Fruit fly (Drosophila melanogaster) whole organism, larva: Measurements from ENCODE around the gene Slu7.

ENCODE experiments used
- noc ChIP-seq: fragments of 200-800 bp; sonication (Bioruptor generic); optimal IDR thresholded peaks from 3 replicates; lab custom pipeline; 2019; ENCODE audit warnings: missing biosample characterization, mild to moderate bottlenecking, missing genetic modification characterization, moderate library complexity

The Slu7 gene

DNA sequence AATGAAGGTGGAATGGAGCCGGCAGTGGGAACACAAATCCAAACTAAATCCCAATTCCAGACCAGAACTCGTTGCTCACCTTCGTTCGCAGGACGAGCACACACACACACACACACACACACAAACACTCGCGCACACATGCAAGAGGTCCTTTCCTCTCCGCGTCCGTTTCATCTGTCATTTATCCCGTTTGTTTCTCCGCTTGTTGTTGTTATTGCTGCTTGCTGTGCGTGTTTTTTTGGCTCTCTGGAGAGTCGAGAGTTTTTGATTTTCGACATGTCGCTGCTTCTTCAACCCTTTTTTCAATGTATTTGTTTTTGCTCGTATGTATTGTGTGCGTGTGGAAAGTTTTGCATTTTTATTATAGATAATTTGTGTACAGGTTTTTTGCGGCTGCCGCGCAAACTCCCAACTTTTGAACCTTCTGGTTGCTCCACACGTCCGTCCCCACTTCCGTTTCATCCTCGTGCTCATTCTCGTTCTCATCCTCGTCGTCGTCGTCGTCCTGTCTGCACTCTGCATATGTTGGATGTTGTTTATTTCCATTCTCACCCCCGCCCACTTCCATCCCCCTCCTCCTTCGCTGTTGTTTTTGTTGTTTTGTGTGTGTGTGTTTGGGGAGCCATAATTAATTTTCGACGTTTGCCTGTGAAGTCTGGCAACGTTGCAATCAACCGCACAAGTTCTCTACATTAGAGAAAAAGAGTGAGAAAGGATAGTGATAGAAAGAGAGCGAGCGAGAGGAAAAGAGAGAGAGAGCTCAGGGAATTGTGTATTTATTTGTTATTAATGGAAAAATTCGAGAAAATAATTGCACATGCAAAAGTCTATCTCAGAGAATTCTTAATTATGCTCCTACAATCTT, 30.6 kb upstream of the Slu7 start:
- TF ChIP-seq noc: no peak

DNA sequence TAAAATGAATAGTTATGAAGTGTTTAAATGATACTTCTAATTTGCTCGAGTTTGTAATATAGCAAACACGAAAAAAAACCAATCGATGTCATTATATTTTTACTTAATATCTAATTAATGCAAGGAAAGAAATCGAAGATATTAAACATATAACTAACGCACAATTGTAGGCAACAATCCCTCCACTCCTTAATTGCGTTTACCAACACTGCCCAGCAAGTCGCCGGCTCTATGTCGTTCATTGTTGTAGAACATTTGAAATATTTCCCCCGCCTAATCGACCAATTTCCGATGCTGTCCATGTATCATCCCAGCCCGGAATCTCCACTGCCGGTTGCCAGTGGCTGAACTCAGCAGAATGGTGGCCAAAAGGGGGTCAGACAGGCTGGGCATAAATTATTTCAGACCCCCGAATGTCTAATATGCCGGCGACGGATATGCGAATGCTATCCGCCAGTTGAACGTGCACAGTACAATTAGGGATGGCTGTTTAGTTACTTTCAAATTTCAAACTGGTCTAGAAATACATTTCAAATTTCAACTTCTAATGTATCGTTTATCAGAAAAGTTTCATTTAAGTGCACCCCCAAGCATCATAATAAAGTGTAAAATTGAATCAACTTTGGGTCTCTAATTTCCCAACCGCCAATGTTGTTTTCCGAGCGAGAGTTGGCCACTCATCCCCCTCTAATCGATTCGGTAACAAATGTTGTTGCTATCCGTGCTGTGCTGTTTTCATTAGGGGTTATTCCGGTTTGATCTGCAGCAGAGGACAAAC, 29.7 kb upstream of the Slu7 start:
- TF ChIP-seq noc: peak; percentile 29

DNA sequence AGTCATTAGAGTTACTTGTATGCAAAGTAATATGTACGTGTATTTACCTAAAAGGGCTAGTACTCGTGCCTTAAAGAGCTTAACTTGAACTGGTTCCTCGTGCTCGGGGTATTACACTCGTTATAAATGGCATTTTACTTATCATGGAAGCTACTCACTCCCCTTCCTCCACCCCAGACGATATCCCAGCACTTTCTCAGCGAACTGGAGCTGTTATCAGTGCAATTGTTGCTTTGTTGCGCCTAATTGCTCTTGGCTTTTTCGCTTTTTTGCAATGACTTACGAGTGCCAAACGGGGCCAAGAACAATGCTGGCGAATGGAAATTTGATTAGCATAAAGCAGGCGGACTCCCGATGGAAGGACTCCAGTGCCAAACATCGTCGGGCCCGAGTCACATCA, 28.2 kb upstream of the Slu7 start:
- TF ChIP-seq noc: no peak

DNA sequence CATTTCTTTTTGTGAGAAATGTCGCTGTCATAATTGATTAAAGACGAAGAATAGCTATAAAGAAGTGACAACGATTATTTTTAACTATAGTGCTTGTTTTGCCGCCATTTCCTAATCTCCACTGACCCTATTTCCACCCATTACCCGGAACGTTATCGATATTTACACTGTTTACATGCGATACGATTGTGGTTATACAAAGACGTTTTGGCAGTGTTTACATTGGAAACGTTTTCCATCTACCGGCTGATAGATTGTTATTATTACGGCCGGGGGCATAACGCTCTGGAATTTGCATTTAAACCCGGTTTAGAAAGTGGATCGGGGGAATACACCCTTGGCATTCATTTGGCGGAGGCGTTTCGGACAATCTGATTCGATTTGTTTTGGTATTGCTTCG, 27.4 kb upstream of the Slu7 start:
- TF ChIP-seq noc: no peak

DNA sequence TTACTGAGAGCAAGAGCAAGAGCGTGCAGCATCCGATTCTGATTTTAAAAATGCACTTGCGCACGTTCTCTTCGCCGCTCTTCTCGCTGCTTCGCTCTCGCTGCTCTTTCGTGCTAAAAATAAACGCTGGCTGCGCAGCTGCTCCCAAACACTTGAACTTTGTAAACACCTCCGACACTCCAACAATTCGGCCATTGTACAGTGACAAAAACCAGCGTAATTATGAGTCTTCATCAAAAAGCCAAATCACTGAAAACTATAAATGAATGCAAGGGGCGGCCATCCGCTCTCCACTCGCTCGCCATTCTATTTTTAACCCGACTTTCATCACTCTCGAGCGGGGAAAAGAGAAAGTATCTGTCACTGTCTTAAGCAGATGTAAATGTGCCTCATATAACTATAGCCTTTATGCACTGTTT, 25.8 kb upstream of the Slu7 start:
- no peak for TF ChIP-seq noc

DNA sequence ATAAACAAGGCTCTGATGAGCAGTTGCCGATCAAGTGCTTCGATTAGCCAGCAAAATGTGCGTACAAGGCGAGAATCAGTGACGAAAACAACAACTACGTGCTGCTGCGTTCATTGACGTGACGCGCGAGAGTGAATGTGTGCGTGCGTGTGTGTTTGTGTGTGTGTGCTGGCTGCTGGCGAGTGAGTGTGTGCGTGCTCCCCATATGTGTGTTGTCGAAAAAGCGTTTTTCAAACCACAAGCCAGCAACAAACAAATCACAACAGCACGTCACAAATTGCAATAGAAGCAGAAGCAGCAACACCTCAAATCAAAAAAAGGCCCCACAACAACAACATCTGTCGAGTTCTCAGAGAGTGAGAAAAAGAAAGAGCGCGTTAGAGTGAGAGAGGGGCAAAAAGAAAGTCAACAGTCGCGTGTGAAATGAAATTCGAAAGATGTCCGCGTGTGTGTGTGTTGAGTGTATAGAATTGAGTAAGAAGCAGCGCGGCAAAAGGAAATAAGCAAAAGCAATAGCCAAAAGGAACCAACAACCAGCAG, 25.1 kb upstream of the Slu7 start:
- no peak for TF ChIP-seq noc

DNA sequence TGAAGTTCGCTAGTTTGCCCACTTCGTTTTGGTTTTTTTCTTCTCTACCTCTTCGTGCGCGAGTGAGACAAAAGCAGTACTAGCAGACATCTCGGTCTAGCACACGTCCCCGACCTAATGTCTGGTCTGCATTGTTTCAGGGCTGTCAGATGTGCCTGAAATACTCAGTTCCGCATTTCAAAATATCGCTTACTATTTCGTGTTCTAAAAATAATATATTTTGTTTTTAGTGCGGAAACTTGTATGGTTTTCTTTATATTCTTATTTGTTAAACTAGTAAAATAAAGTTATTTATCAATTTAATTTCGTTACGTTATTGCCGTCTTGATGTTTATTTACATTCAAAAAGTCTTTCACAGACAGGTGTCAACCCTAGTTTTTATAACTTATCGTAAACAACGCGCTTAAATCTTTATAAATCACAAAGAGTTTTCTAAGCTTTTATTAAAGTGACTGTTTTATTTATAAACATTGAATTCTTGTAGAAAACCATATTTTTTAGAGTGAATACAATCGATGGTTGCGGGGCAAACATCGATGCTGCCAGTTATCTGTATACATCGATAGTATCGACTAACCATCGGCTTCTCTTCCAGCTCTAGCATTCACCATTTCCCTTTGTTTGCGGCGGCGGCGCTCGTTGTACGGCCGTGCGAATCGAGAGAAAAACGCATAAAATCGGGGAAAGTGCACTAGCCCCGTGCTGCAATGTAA, 24.5 kb upstream of the Slu7 start:
- peak; percentile 85 for TF ChIP-seq noc

DNA sequence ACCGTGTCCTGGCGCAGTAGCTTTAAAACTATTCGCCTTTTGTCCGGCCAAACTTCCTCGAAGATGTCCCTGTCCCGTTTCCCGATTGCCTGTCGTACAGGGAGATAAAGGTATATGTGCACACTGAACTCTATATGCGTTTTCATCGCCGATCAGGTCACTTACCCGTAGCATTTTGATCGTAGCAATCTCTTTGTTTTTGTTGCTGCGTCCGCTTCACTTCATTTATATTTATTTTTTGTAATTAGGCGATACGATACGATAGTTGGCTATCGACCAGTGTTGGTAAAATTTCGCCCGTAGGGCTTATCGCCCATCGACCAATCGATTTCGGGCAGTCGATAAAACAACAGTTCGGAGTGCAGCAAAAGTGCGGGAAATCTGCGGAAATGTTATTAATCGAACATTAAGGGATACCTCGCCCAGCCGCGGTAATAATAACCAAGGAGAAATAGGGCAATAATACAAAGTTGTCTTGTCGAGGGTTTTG, 23.9 kb upstream of the Slu7 start, which contains the start of the genes Cul5 and Bicra:
Gene Cul5 (minus strand): TSS at position 259 of the 490 bp plus-strand sequence.
Gene Bicra (plus strand): TSS at position 324 of the 490 bp plus-strand sequence.
- TF ChIP-seq noc: no peak

DNA sequence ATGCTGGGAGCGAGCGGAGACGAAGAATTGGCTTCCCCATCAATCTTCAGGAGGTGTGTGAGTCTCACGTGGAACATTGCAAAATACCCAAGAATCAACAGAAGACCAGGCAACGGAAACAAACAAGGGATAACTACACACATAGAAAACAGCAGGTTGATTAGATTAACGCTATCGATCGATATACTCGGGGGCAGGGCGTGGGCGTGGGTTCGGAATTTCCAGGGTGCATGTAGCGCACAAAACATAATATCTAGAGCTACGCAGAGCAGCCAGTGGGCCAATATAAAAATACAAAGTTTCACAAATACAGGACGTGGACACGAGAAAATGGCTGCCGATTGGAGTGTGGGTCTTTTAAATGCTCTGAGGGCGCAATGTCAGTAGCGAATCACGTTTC, 20.5 kb upstream of the Slu7 start:
- no peak for TF ChIP-seq noc

DNA sequence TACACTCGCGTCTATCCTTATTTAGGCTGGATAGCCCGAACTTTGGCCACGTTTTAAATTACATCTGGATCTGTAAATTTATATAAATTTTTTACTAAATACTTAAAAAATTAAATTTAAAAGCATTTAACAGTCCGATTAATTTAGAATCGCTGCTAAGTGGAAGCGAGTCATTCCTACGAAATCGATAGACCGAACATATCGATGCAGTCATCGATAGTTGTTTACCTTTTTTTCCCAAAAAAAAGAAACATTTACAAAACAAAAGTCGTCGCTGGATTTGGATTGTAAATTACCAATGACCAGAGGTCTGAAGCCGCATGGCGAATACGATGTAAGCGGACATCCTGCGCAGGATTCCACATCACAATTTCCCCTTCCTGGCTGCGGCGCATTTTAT, 16.8 kb upstream of the Slu7 start, which contains the start of gene Sirt7:
Gene Sirt7 (plus strand): TSS at position 218 of the 400 bp plus-strand sequence.
- no peak for TF ChIP-seq noc

DNA sequence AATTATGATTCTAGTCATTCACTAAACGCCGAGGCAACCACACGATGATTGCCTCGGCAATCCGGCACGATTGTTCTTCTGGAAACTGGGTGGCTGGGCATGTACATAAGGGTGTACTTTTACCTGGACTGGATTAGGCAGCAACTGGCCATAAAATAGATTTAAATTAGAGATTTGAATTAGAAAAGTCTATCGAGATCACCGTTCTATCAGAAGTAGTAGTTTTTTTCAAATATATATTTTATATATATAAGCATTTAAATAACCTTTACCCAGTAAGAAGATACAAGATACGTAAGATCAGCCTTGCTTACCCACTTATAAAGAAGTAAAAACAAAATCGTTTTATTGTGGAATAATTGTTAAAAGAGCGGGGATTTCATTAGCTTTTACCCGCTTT, 15.2 kb upstream of the Slu7 start, which contains the start of gene CG11843:
Gene CG11843 (plus strand): TSS at position 301 of the 400 bp plus-strand sequence.
- TF ChIP-seq noc: no peak

DNA sequence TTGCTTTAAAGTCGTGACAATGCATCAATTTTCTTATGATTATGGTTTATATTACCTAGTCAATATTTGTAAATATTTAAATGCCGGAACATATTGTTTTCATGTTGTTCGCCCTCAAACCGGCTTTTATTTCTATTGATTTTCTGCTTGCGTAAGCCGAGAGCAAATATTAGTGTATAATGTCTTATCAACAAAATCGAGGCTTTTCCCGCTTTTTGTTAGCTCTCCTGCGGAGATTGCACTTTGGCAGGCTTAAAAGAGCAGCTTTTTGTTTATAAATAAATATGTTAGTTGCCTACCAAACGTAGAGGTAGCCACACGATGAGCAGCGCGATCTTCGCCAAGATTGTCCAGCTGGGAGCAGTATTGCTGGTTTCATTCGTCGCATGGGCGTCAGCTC, 13.5 kb upstream of the Slu7 start, which contains the start of gene CG11842:
Gene CG11842 (plus strand): TSS at position 301 of the 400 bp plus-strand sequence.
- TF ChIP-seq noc: no peak

DNA sequence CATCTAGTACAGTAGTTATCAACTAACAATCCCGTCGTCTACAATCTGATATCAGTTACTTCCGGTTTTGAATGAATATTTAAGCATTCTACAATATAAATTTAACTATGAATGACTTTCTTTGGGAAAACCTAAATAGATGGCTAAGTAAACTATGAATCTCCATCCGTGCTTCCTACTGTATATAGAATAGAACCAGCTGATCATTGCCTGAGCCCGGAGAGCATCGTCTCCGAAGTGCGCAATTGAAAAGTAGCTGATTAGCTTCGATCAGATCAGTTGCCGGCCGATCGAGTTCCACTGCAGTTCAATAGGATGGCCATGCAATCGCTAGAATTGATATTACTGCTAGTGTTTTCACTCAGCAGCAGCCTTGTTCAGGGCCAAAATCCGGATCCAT, 11.9 kb upstream of the Slu7 start, which contains the start of gene CG11841:
Gene CG11841 (plus strand): TSS at position 301 of the 400 bp plus-strand sequence.
- TF ChIP-seq noc: no peak

DNA sequence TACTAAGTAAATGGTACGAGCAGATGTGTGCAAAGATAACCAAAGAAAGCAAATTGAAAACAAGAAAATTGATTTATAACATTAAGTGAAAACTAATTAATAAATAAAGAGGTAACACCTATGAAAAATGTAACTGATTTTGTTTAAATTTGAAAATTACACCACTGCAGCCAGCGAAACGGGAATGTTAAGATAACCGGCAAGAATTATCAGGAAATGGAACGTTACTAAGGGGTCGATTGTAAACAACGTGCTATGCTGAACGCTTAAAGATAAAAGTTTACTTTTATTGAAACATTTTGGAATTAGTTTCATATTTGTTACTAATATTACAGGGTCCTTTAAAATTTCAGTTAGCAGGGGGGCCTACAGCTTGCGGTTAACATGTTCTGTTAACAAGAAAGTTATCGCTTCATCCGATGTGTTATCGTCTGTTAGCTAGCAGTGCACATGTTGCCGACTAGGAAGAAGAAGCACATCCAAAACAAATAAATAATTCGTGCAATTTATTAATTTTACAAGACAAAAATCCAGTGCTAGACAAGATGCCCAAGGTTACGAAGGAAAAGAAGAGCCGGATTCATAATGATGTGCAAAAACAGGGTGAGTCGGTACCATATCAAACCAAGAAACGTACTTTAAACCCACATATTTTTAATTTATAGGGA, 10.3 kb upstream of the Slu7 start, which contains the start of gene CG11837:
Gene CG11837 (plus strand): TSS at position 439 of the 668 bp plus-strand sequence.
- no peak for TF ChIP-seq noc

DNA sequence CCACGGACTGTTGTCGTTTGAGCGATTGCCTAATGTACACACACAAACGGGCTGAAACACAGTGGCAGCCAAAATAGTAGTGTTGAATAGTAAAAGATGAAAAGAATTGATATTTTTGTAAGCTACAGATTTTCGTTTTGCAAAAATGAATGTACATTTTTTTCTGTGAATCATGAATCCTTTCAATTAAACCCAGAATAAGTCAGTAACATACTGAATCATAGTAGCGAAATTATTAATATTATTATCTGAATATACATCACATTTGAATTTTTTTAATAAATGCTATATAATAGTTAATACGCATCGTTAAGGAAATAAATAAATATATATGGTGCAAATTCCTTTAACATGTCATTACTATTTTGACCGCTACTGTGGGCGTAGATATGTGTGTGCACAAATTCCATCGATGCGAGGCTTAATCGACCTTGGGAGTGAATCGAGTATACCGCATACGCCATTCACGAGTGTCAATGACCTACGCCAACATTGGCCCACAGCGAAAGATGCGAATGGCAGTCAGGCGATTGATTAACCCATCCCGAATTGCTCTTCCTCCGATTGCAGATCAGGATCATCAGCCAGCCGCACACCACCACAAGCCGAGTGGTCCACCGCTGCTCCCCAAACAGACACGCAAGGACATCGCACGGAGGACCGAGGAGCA, 1.8 kb upstream of the Slu7 start:
- TF ChIP-seq noc: no peak
